Worm (Caenorhabditis elegans): ENCODE data around the gene idpc-1.

The idpc-1 gene

ce11 chrIII:11463726-11464125 lies 36.7 kb downstream of the idpc-1 start (continued):
- peak; percentile 11 for TF ChIP-seq nhr-111 (GFP tag; optimal IDR thresholded peaks at IDR 0.05)
- no peak for TF ChIP-seq F10B5.3 (tag; optimal IDR thresholded peaks at IDR 0.05)
- peak; percentile 60; the same call in 1 of the 2 replicates for TF ChIP-seq nhr-42 (GFP tag; IDR thresholded peaks at IDR 0.05)
- TF ChIP-seq ces-1 (GFP tag; optimal IDR thresholded peaks at IDR 0.05): no peak
- 0 out of 2 replicates have a peak, but pooled peaks have one; percentile 17 for TF ChIP-seq ZK337.2 (GFP tag; IDR thresholded peaks at IDR 0.05)
- no peak for TF ChIP-seq tag-97 (GFP tag; IDR thresholded peaks at IDR 0.05)
- 0 out of 2 replicates have a peak, but pooled peaks have one; percentile 24 for TF ChIP-seq lim-7 (GFP tag; IDR thresholded peaks at IDR 0.05)
- TF ChIP-seq nhr-102 (tag; optimal IDR thresholded peaks at IDR 0.05): peak; percentile 71
- TF ChIP-seq ztf-11 (tag; optimal IDR thresholded peaks at IDR 0.05): no peak
- TF ChIP-seq mep-1 (tag; optimal IDR thresholded peaks at IDR 0.05): peak; percentile 85
- peak; percentile 66; the same call in 1 of the 2 replicates for TF ChIP-seq mdt-29 (GFP tag; IDR thresholded peaks at IDR 0.05)
- no peak for TF ChIP-seq Y105C5A.15 (GFP tag; IDR thresholded peaks at IDR 0.05)

DNA sequence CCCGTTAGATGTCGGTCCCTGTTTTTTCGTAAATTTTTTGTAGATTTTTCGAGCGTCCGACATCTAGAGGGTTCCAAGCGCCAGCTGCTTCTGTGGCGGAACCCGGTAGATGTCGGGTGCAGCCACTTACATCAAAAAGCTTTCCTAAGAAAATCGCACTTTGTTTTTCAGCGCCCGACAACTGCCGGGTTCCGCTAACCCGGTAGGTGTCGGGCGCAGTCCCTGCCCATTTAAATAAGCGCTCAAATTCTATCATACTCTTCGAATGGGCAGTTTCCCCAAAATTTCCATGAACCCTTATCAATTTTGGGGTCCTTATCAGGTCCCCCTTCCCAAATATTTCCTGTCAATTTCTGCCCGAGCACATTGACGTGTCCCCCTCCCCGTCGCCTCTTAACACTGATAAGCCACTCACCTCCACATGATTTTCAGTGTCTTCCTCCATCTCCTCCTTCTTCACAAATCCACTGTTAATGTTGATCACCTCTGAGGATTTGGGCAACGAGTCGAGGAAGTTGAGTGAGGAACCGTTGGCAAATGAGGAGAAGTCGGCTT lies 38.5 kb downstream of the idpc-1 start:
- TF ChIP-seq mes-2 (tag; optimal IDR thresholded peaks at IDR 0.05; ENCODE audit: poor library complexity, severe bottlenecking): peak; percentile 25
- peak; percentile 57 for TF ChIP-seq hlh-11 (tag; optimal IDR thresholded peaks at IDR 0.05)
- no peak for TF ChIP-seq jun-1 (tag; optimal IDR thresholded peaks at IDR 0.05)
- peak; percentile 57 for TF ChIP-seq dmd-6 (GFP tag; IDR thresholded peaks at IDR 0.05)
- TF ChIP-seq nhr-28 (tag; optimal IDR thresholded peaks at IDR 0.05): peak; percentile 50
- no peak for TF ChIP-seq vab-7 (GFP tag; IDR thresholded peaks at IDR 0.05)
- peak; percentile 51 for TF ChIP-seq dve-1 (tag; optimal IDR thresholded peaks at IDR 0.05; ENCODE audit: insufficient read depth)
- peak; percentile 32; the same call in 1 of the 2 replicates for TF ChIP-seq pha-4 (GFP tag; IDR thresholded peaks at IDR 0.05)
- TF ChIP-seq pha-4 (tag; optimal IDR thresholded peaks at IDR 0.05): no peak
- peak; percentile 80 for TF ChIP-seq aha-1 (tag)
- no peak for TF ChIP-seq ceh-32 (tag; optimal IDR thresholded peaks at IDR 0.05; ENCODE audit: poor library complexity)
- TF ChIP-seq php-3 (GFP tag; IDR thresholded peaks at IDR 0.05): 0 out of 2 replicates have a peak, but pooled peaks have one; percentile 29
- TF ChIP-seq daf-16 (GFP tag; optimal IDR thresholded peaks at IDR 0.05): no peak
- peak; percentile 44 for TF ChIP-seq daf-16 (tag; optimal IDR thresholded peaks at IDR 0.05)
- TF ChIP-seq tra-1 (GFP tag; IDR thresholded peaks at IDR 0.05): 0 out of 2 replicates have a peak, but pooled peaks have one; percentile 10
- peak; percentile 7 for TF ChIP-seq mep-1 (tag; optimal IDR thresholded peaks at IDR 0.05)
- no peak for TF ChIP-seq fos-1 (tag; optimal IDR thresholded peaks at IDR 0.05)
- 0 out of 2 replicates have a peak, but pooled peaks have one; percentile 9 for TF ChIP-seq lin-38 (GFP tag; IDR thresholded peaks at IDR 0.05)
- peak; percentile 8 for TF ChIP-seq snpc-4 (tag; optimal IDR thresholded peaks at IDR 0.05)
- peak; percentile 53 for TF ChIP-seq pqm-1 (tag; optimal IDR thresholded peaks at IDR 0.05)
- TF ChIP-seq lin-13 (GFP tag; optimal IDR thresholded peaks at IDR 0.05): peak; percentile 18

ce11 chrIII:11466420-11467188 lies 39.6 kb downstream of the idpc-1 start:
- no peak for TF ChIP-seq ZK546.5 (tag; optimal IDR thresholded peaks at IDR 0.05)
- no peak for TF ChIP-seq ztf-11 (tag; optimal IDR thresholded peaks at IDR 0.05)
- TF ChIP-seq zfp-3 (GFP tag; conservative IDR thresholded peaks at IDR 0.05): no peak
- peak; percentile 34; the same call in 1 of the 2 replicates for TF ChIP-seq dmd-6 (GFP tag; IDR thresholded peaks at IDR 0.05)
- peak in 1 of 2 experiments; percentile 27 for TF ChIP-seq unc-62 (GFP tag; optimal IDR thresholded peaks at IDR 0.05 in 1 of 2)
- no peak for TF ChIP-seq unc-62 (tag; optimal IDR thresholded peaks at IDR 0.05)
- peak; percentile 9 for TF ChIP-seq dve-1 (tag; optimal IDR thresholded peaks at IDR 0.05; ENCODE audit: insufficient read depth)
- no peak for TF ChIP-seq ces-1 (GFP tag; optimal IDR thresholded peaks at IDR 0.05)
- no peak for TF ChIP-seq dmd-9 (GFP tag; IDR thresholded peaks at IDR 0.05)
- TF ChIP-seq egl-43 (GFP tag; IDR thresholded peaks at IDR 0.05): no peak
- TF ChIP-seq nhr-48 (tag; optimal IDR thresholded peaks at IDR 0.05): no peak
- TF ChIP-seq jun-1 (tag; optimal IDR thresholded peaks at IDR 0.05): no peak
- no peak for TF ChIP-seq lin-1 (GFP tag; IDR thresholded peaks at IDR 0.05)
- no peak for TF ChIP-seq ceh-28 (tag; optimal IDR thresholded peaks at IDR 0.05)
- TF ChIP-seq F10B5.3 (tag; optimal IDR thresholded peaks at IDR 0.05): no peak
- no peak for TF ChIP-seq ctbp-1 (GFP tag; IDR thresholded peaks at IDR 0.05)
- peak; percentile 37 for TF ChIP-seq rbr-2 (tag; optimal IDR thresholded peaks at IDR 0.05)
- TF ChIP-seq nhr-10 (tag; optimal IDR thresholded peaks at IDR 0.05): no peak
- no peak for TF ChIP-seq ceh-32 (tag; optimal IDR thresholded peaks at IDR 0.05; ENCODE audit: poor library complexity)
- peak; percentile 33 for TF ChIP-seq hlh-11 (tag; optimal IDR thresholded peaks at IDR 0.05)
- TF ChIP-seq snpc-1.2 (GFP tag; IDR thresholded peaks at IDR 0.05): no peak
- TF ChIP-seq cey-2 (tag; optimal IDR thresholded peaks at IDR 0.05; ENCODE audit: borderline replicate concordance, insufficient read depth): no peak
